Fruit fly (Drosophila melanogaster): ENCODE results near the gene CG1136.

Gene CG1136

DNA sequence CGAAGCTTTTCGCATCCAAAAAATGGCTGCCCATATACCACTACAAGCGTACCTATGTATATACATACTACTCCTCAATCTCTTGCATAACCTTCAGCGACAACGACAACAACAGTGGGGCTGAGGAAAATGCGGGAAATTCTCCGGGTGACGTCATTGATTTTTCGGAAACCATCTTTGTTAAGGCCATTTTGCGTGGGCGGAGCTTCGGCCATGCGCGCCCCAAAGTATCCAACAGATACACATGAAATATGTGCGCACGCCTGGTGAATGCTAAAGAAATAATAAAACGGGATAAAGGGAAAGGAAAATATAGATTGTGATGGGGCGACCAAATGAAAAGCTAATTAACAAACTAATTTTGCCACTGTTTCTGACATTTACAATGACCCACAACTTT, 39.5 kb downstream of the CG1136 start:
- TF ChIP-seq Vsx2 (GFP tag; optimal IDR thresholded peaks at IDR 0.05; ENCODE audit: partially characterized antibody) (no peak), Abd-B (GFP tag; optimal IDR thresholded peaks at IDR 0.05) (no peak), Dif (GFP tag; optimal IDR thresholded peaks at IDR 0.05; ENCODE audit: partially characterized antibody) (no peak), tai (GFP tag; optimal IDR thresholded peaks at IDR 0.05) (no peak), Dfd (GFP tag; optimal IDR thresholded peaks at IDR 0.05) (no peak), Myc (optimal IDR thresholded peaks at IDR 0.05) (no peak)

DNA sequence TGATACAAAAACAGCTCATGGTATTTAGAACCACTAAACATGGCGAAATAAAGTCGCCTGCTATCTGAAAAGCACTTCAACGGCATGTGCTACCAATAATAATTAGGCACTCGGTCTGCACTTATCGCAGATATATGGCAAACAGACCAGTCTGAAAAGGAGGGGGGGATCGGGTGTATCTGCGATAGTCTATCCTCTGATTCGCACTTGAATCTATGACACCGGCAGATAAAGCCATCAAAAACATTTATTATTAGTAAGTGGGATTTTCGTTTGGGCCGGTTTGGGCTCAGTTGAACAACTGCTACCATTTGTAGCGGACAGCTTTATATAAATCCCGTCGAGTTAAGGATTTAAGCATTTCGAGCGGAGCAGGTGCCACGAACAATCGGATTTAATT, 40.9 kb downstream of the CG1136 start, which contains the start of gene CG14989:
CG14989 (plus strand) TSS at position 301 of the 400 bp plus-strand sequence.
- TF ChIP-seq lola (GFP tag; optimal IDR thresholded peaks at IDR 0.05) (no peak), ey (GFP tag; optimal IDR thresholded peaks at IDR 0.05) (no peak), GATAd (GFP tag; optimal IDR thresholded peaks at IDR 0.05) (no peak), fru (GFP tag; optimal IDR thresholded peaks at IDR 0.05) (no peak), pan (optimal IDR thresholded peaks at IDR 0.05) (no peak), rgr (GFP tag; optimal IDR thresholded peaks at IDR 0.05) (no peak), HLH106 (tag; optimal IDR thresholded peaks at IDR 0.05) (no peak), Dif (GFP tag; optimal IDR thresholded peaks at IDR 0.05; ENCODE audit: partially characterized antibody) (no peak)

DNA sequence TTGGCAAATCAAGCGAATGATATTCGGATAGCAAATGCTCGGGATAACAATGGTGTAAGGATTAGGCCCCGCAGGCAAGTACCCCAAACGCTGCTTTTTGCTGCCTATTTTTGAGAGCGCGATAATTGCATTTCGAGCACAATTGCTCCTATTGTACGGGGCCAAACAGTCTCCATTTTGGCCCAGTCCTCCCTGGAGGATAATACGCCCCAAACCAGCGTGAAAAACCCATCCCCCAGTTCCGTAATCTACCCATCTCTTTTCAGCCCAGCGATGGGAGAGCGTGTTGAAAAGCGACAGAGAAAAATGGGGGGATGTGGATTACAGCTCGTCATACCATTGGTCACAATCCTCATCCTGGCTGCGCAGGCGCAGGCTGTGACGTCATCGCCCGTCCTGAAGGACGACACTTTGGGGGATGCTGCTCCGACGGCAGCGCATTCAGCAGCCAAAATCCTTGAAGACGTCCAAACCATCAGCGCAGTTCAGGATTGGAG, 42.3 kb downstream of the CG1136 start, which contains the start of gene Gad1:
Gad1 (minus strand) TSS at position 51 of the 497 bp plus-strand sequence.
- no peak for TF ChIP-seq OdsH (GFP tag; optimal IDR thresholded peaks at IDR 0.05)
- no peak for TF ChIP-seq sage (GFP tag; optimal IDR thresholded peaks at IDR 0.05)
- peak; percentile 35 for TF ChIP-seq Vsx2 (GFP tag; optimal IDR thresholded peaks at IDR 0.05; ENCODE audit: partially characterized antibody)
- TF ChIP-seq HLH106 (tag; optimal IDR thresholded peaks at IDR 0.05), result no peak

DNA sequence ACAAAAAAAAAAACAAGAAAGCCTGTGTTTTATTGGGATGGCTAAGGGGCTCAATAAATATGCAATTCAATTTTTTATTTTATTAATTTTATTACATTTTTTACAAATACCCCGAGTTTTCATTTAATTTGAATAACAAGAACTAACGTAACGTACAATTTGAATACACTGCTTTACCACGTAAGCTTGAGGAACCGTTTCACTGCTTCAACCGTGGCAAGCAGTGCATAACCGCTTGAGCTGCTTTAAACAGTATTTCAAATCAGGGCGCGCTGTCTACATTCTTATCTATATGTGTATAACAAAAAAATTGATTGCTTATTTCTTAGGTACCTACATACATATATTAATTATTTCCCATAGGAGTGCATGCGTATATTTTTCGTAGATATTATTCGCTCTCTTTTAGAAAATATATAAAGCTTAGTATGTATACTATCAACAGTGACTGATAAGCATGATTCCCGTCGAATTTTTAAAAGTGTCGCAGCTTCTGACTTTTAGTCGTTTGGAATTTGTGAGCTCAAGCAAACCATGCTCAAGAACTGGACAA, 46.4 kb downstream of the CG1136 start, which contains the start of gene CG14990:
CG14990 (plus strand) TSS at position 503 of the 553 bp plus-strand sequence.
- TF ChIP-seq Hr83 (GFP tag; optimal IDR thresholded peaks at IDR 0.05; ENCODE audit: poor library complexity, severe bottlenecking), result no peak
- TF ChIP-seq Myc (optimal IDR thresholded peaks at IDR 0.05), result peak; percentile 95
- TF ChIP-seq Hnf4 (GFP tag; optimal IDR thresholded peaks at IDR 0.05), result no peak
- no peak for TF ChIP-seq Dfd (GFP tag; optimal IDR thresholded peaks at IDR 0.05)
- no peak for TF ChIP-seq foxo (GFP tag; optimal IDR thresholded peaks at IDR 0.05)
- peak; percentile 87 for TF ChIP-seq N (GFP tag; optimal IDR thresholded peaks at IDR 0.05)
- no peak for TF ChIP-seq dl (GFP tag; optimal IDR thresholded peaks at IDR 0.05; ENCODE audit: insufficient read depth in 1 of 2, partially characterized antibody in 2 of 2)

DNA sequence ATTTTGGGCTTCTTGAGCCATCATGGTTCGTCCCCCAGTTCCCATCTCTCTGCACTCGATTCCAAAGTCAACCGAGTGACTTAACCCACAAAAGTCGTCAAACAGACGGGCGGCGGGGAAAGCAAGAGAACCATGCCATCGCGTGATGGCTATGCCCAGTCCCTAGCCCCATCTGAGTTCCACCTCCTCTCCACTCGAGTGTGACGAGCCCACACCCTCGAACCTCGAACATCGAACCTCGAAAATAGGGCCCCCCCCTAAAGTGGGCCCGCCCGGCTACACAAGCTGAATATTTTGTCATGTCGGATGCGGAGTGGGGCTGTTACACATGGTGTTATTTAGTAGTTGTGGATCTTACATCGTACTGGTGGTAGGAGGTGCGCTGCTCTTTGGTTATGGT, 50.1 kb downstream of the CG1136 start:
- TF ChIP-seq Dfd (GFP tag; optimal IDR thresholded peaks at IDR 0.05) (no peak), Jra (GFP tag; optimal IDR thresholded peaks at IDR 0.05) (no peak), sage (GFP tag; optimal IDR thresholded peaks at IDR 0.05) (no peak), brk (GFP tag; optimal IDR thresholded peaks at IDR 0.05) (no peak), Hr83 (GFP tag; optimal IDR thresholded peaks at IDR 0.05; ENCODE audit: poor library complexity, severe bottlenecking) (no peak), Rel (GFP tag; optimal IDR thresholded peaks at IDR 0.05) (no peak), Rel (tag; optimal IDR thresholded peaks at IDR 0.05) (no peak), tai (GFP tag; optimal IDR thresholded peaks at IDR 0.05) (no peak), OdsH (GFP tag; optimal IDR thresholded peaks at IDR 0.05) (no peak), GATAd (GFP tag; optimal IDR thresholded peaks at IDR 0.05) (no peak), rgr (GFP tag; optimal IDR thresholded peaks at IDR 0.05) (no peak), sv (GFP tag; optimal IDR thresholded peaks at IDR 0.05) (no peak), Hnf4 (GFP tag; optimal IDR thresholded peaks at IDR 0.05) (no peak), psq (GFP tag; optimal IDR thresholded peaks at IDR 0.05) (no peak), h (GFP tag; optimal IDR thresholded peaks at IDR 0.05) (no peak), CG9705 (GFP tag; optimal IDR thresholded peaks at IDR 0.05) (no peak), dsf (GFP tag; optimal IDR thresholded peaks at IDR 0.05; ENCODE audit: borderline replicate concordance) (no peak)

DNA sequence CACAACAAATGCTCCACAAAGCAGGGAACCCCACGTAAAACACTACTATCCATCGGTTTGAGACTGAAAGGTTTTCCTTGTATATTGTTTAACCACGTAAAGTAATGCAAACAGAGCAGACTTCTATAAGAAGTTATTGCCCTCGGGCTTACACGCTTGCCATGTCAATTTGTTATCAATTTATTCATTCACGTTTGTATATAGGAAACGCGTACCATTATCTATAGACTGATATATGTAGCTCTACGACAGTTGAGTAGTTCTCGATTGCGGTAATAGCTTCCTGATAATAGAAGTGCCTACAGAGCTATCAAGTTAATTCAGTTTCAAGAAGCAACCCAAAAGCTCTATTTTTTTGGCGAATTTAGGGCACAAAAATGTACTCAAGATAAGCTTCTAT, 52.8 kb downstream of the CG1136 start:
- no peak for TF ChIP-seq sv (GFP tag; optimal IDR thresholded peaks at IDR 0.05)

All from whole organism, wandering third instar larva.